Worm (Caenorhabditis elegans): ENCODE data around the gene pyp-1.

DNA sequence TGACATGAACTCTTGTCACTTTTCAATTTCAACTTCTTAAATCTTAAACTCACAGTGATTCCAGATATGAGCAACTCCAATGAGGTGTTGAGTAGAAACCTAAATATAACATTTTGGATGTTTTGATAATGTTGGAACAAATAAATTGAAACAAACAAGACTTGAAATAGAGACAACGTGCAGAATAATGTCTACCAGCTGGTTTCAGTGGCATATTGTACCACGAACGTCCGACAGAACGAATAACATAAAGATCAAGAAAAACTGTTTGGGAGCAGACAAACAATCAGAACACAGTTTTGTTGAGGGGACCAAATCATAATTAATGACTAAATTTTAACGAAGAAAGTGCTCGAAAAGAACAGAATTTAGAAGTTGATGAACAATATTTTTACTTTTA, 45.4 kb downstream of the pyp-1 start, which contains the start of gene gon-1:
- no peak for TF ChIP-seq ztf-11 (tag; optimal IDR thresholded peaks at IDR 0.05)
- TF ChIP-seq lin-13 (GFP tag; optimal IDR thresholded peaks at IDR 0.05), result no peak
- TF ChIP-seq alr-1 (tag; optimal IDR thresholded peaks at IDR 0.05), result no peak
- TF ChIP-seq nhr-10 (tag; optimal IDR thresholded peaks at IDR 0.05), result no peak
- TF ChIP-seq nhr-129 (tag; optimal IDR thresholded peaks at IDR 0.05), result no peak
- TF ChIP-seq nhr-25 (tag; optimal IDR thresholded peaks at IDR 0.05), result no peak
- TF ChIP-seq C34F6.9 (tag; optimal IDR thresholded peaks at IDR 0.05), result no peak

All from whole organism, L2 larva.